Worm (Caenorhabditis elegans) whole organism, midembryonic: Measurements from ENCODE around the gene ugt-46.

Experiments
- cog-1 ChIP-seq: sonication (generic microtip); optimal IDR thresholded peaks from 2 replicates; lab custom pipeline; 2016; ENCODE audit warnings: missing genetic modification characterization, missing compliant biosample characterization
- flt-1 ChIP-seq: fragments of 200-800 bp; sonication (Bioruptor generic); IDR thresholded peaks from 2 replicates; pipeline ENCODE4 v1.3.6; 2022; ENCODE audit warnings: missing genetic modification characterization, missing compliant biosample characterization
- klf-2 ChIP-seq: fragments of 200-800 bp; sonication (Bioruptor generic); conservative IDR thresholded peaks from 2 replicates; pipeline ENCODE4 v1.3.6; 2022; ENCODE audit warnings: missing genetic modification reagents, missing genetic modification characterization, missing compliant biosample characterization

ce11 chrX:505014-505413 is 25.1 kb downstream of the ugt-46 start:
- TF ChIP-seq flt-1: no peak
- TF ChIP-seq klf-2: no peak
- no peak for TF ChIP-seq cog-1
